Worm (Caenorhabditis elegans) whole organism, L3 larva: ENCODE measurements around the gene Y25C1A.2.

Source experiments
- R02D3.7 ChIP-seq: fragments of 150-350 bp; optimal IDR thresholded peaks from 2 replicates; lab custom pipeline; 2014; ENCODE audit warnings: missing biosample characterization, missing genetic modification characterization
- elt-3 ChIP-seq, 3 experiments: fragments of 150-350 bp in 1 of 3; sonication (generic microtip) in 2 of 3; optimal IDR thresholded peaks; 2 replicates in 2 of 3; 4 replicates in 1 of 3; lab custom pipeline; 2014 to 2017; ENCODE audit warnings: missing biosample characterization in 3 of 3, missing genetic modification characterization in 3 of 3

- TF ChIP-seq R02D3.7 (no peak), elt-3 (tag; optimal IDR thresholded peaks at IDR 0.05; lab: Kevin White, UChicago) (no peak)
Measured at ce11 chrII:3063366-3063765, 49.0 kb upstream of the Y25C1A.2 start.
